Fruit fly (Drosophila melanogaster) whole organism, prepupa: ENCODE measurements around the gene CG31231.

Source experiments
- Blimp-1 ChIP-seq: fragments of 200-800 bp; sonication (Bioruptor generic); optimal IDR thresholded peaks from 3 replicates; lab custom pipeline; 2017; ENCODE audit warnings: missing biosample characterization, missing genetic modification characterization, mild to moderate bottlenecking, moderate library complexity, missing genetic modification reagents
- CG10669 ChIP-seq: fragments of 200-800 bp; sonication (Bioruptor generic); optimal IDR thresholded peaks from 3 replicates; lab custom pipeline; 2018; ENCODE audit warnings: missing biosample characterization, mild to moderate bottlenecking, missing genetic modification characterization, moderate library complexity
- CG11294 ChIP-seq: fragments of 200-800 bp; sonication (Bioruptor generic); IDR thresholded peaks from 2 replicates; pipeline ENCODE4 v1.3.6; 2022; ENCODE audit warnings: missing biosample characterization, missing genetic modification characterization
- CG11762 ChIP-seq: fragments of 200-800 bp; sonication (Bioruptor generic); optimal IDR thresholded peaks from 3 replicates; lab custom pipeline; 2016; ENCODE audit warnings: missing biosample characterization, missing genetic modification characterization; ENCODE audit not compliant: insufficient read depth
- CG11902 ChIP-seq: fragments of 200-800 bp; sonication (Bioruptor generic); optimal IDR thresholded peaks from 3 replicates; lab custom pipeline; 2016; ENCODE audit warnings: missing biosample characterization, missing genetic modification characterization
- CG15336 ChIP-seq: fragments of 200-800 bp; sonication (Bioruptor generic); IDR thresholded peaks from 2 replicates; pipeline ENCODE4 v1.3.6; 2022; ENCODE audit warnings: missing biosample characterization, missing genetic modification characterization
- CG16779 ChIP-seq: fragments of 200-800 bp; sonication (Bioruptor generic); optimal IDR thresholded peaks from 3 replicates; lab custom pipeline; 2017; ENCODE audit warnings: missing biosample characterization, mild to moderate bottlenecking, missing genetic modification characterization
- CG3032 ChIP-seq: fragments of 200-800 bp; optimal IDR thresholded peaks from 2 replicates; lab custom pipeline; 2019; ENCODE audit warnings: missing biosample characterization, mild to moderate bottlenecking, missing genetic modification characterization, moderate library complexity
- CG31627 ChIP-seq: fragments of 200-800 bp; sonication (Bioruptor generic); optimal IDR thresholded peaks from 3 replicates; lab custom pipeline; 2016; ENCODE audit warnings: missing biosample characterization, missing genetic modification characterization
- CG32006 ChIP-seq: fragments of 200-800 bp; sonication (Bioruptor generic); optimal IDR thresholded peaks from 3 replicates; lab custom pipeline; 2017; ENCODE audit warnings: missing biosample characterization, mild to moderate bottlenecking, missing genetic modification characterization
- CG34406 ChIP-seq: fragments of 200-800 bp; sonication (Bioruptor generic); optimal IDR thresholded peaks from 3 replicates; lab custom pipeline; 2016; ENCODE audit warnings: missing biosample characterization, missing genetic modification characterization
- CG3919 ChIP-seq: fragments of 200-800 bp; sonication (Bioruptor generic); optimal IDR thresholded peaks from 3 replicates; lab custom pipeline; 2016; ENCODE audit warnings: missing biosample characterization, missing genetic modification characterization
- CG6163 ChIP-seq: fragments of 200-800 bp; sonication (Bioruptor generic); IDR thresholded peaks from 3 replicates; pipeline ENCODE4 v1.3.6; 2022; ENCODE audit warnings: missing biosample characterization, missing genetic modification characterization
- CG6276 ChIP-seq: fragments of 200-800 bp; sonication (Bioruptor generic); optimal IDR thresholded peaks from 2 replicates; lab custom pipeline; 2017; ENCODE audit warnings: missing biosample characterization, mild to moderate bottlenecking, missing genetic modification characterization
- CG6792 ChIP-seq: fragments of 200-800 bp; sonication (Bioruptor generic); optimal IDR thresholded peaks from 3 replicates; lab custom pipeline; 2016; ENCODE audit warnings: missing biosample characterization, missing genetic modification characterization
- CG6808 ChIP-seq: fragments of 200-800 bp; sonication (Bioruptor generic); optimal IDR thresholded peaks from 3 replicates; lab custom pipeline; 2017; ENCODE audit warnings: missing biosample characterization, missing genetic modification characterization, mild to moderate bottlenecking, moderate library complexity, missing genetic modification reagents
- CG6854 ChIP-seq: fragments of 200-800 bp; sonication (Bioruptor generic); optimal IDR thresholded peaks from 2 replicates; lab custom pipeline; 2017; ENCODE audit warnings: missing biosample characterization, mild to moderate bottlenecking, missing genetic modification characterization
- CG7368 ChIP-seq: fragments of 200-800 bp; sonication (Bioruptor generic); optimal IDR thresholded peaks from 3 replicates; lab custom pipeline; 2016; ENCODE audit warnings: missing biosample characterization, missing genetic modification characterization
- CG8119 ChIP-seq: fragments of 200-800 bp; sonication (Bioruptor generic); IDR thresholded peaks from 3 replicates; pipeline ENCODE4 v1.3.6; 2022; ENCODE audit warnings: missing biosample characterization, missing genetic modification characterization
- CG8319 ChIP-seq: fragments of 200-800 bp; sonication (Bioruptor generic); optimal IDR thresholded peaks from 3 replicates; lab custom pipeline; 2016; ENCODE audit warnings: missing biosample characterization, missing genetic modification characterization
- CG8632 ChIP-seq: fragments of 200-800 bp; sonication (Bioruptor generic); optimal IDR thresholded peaks from 3 replicates; lab custom pipeline; 2016; ENCODE audit warnings: missing biosample characterization, missing genetic modification characterization
- CG9139 ChIP-seq: fragments of 200-800 bp; sonication (Bioruptor generic); optimal IDR thresholded peaks from 3 replicates; lab custom pipeline; 2017; ENCODE audit warnings: missing biosample characterization, mild to moderate bottlenecking, missing genetic modification characterization
- Eip75B ChIP-seq: fragments of 200-800 bp; sonication (Bioruptor generic); optimal IDR thresholded peaks from 3 replicates; lab custom pipeline; 2016; ENCODE audit warnings: missing biosample characterization, missing genetic modification characterization
- Eip78C ChIP-seq: fragments of 200-800 bp; sonication (Bioruptor generic); peaks from one replicate; lab custom pipeline; 2016; ENCODE audit warnings: missing biosample characterization, missing genetic modification characterization
- Ets21C ChIP-seq: fragments of 200-800 bp; sonication (Bioruptor generic); optimal IDR thresholded peaks from 3 replicates; lab custom pipeline; 2016; ENCODE audit warnings: missing biosample characterization, missing genetic modification characterization
- Ets96B ChIP-seq: fragments of 200-800 bp; optimal IDR thresholded peaks from 2 replicates; lab custom pipeline; 2019; ENCODE audit warnings: missing biosample characterization, mild to moderate bottlenecking, missing genetic modification characterization, moderate library complexity
- Gug ChIP-seq: fragments of 200-800 bp; sonication (Bioruptor generic); IDR thresholded peaks from 2 replicates; pipeline ENCODE4 v1.3.6; 2022; ENCODE audit warnings: missing biosample characterization, missing genetic modification characterization
- Hr38 ChIP-seq: sonication (Bioruptor generic); optimal IDR thresholded peaks from 2 replicates; lab custom pipeline; 2016; ENCODE audit warnings: missing biosample characterization, missing genetic modification characterization
- Hr39 ChIP-seq: fragments of 200-800 bp; sonication (Bioruptor generic); optimal IDR thresholded peaks from 2 replicates; lab custom pipeline; 2016; ENCODE audit warnings: missing biosample characterization, missing genetic modification characterization
- Hr4 ChIP-seq: fragments of 200-800 bp; sonication (Bioruptor generic); optimal IDR thresholded peaks from 3 replicates; lab custom pipeline; 2016; ENCODE audit warnings: missing biosample characterization, missing genetic modification characterization
- Lpt ChIP-seq: fragments of 200-800 bp; sonication (Bioruptor generic); optimal IDR thresholded peaks from 3 replicates; lab custom pipeline; 2016; ENCODE audit warnings: missing biosample characterization, missing genetic modification characterization
- Met ChIP-seq: fragments of 200-800 bp; sonication (Bioruptor generic); optimal IDR thresholded peaks from 3 replicates; lab custom pipeline; 2016; ENCODE audit warnings: missing biosample characterization, missing genetic modification characterization
- OdsH ChIP-seq: fragments of 200-800 bp; sonication (Bioruptor generic); optimal IDR thresholded peaks from 3 replicates; lab custom pipeline; 2016; ENCODE audit warnings: missing biosample characterization, missing genetic modification characterization
- Sox102F ChIP-seq: fragments of 200-800 bp; sonication (Bioruptor generic); optimal IDR thresholded peaks from 2 replicates; lab custom pipeline; 2016; ENCODE audit warnings: missing biosample characterization, mild to moderate bottlenecking, missing genetic modification characterization
- Sox14 ChIP-seq: fragments of 200-800 bp; sonication (Bioruptor generic); optimal IDR thresholded peaks from 3 replicates; lab custom pipeline; 2016; ENCODE audit warnings: missing biosample characterization, missing genetic modification characterization
- Sox15 ChIP-seq: fragments of 200-800 bp; sonication (Bioruptor generic); optimal IDR thresholded peaks from 3 replicates; lab custom pipeline; 2016; ENCODE audit warnings: missing biosample characterization, missing genetic modification characterization
- acj6 ChIP-seq: fragments of 200-800 bp; sonication (Bioruptor generic); optimal IDR thresholded peaks from 3 replicates; lab custom pipeline; 2016; ENCODE audit warnings: missing biosample characterization, missing genetic modification characterization
- cyc ChIP-seq: fragments of 200-800 bp; sonication (Bioruptor generic); optimal IDR thresholded peaks from 3 replicates; lab custom pipeline; 2016; ENCODE audit warnings: missing biosample characterization, missing genetic modification characterization
- dac ChIP-seq: fragments of 200-800 bp; sonication (Bioruptor generic); optimal IDR thresholded peaks from 2 replicates; lab custom pipeline; 2017; ENCODE audit warnings: missing biosample characterization, mild to moderate bottlenecking, missing genetic modification characterization
- dsx ChIP-seq: fragments of 200-800 bp; optimal IDR thresholded peaks from 3 replicates; lab custom pipeline; 2019; ENCODE audit warnings: missing biosample characterization, mild to moderate bottlenecking, missing genetic modification characterization, moderate library complexity; ENCODE audit not compliant: poor library complexity, severe bottlenecking
- eg ChIP-seq: fragments of 200-800 bp; sonication (Bioruptor generic); IDR thresholded peaks from 3 replicates; pipeline ENCODE4 v1.3.6; 2022; ENCODE audit warnings: missing biosample characterization, missing genetic modification characterization
- esn ChIP-seq: fragments of 200-800 bp; sonication (Bioruptor generic); optimal IDR thresholded peaks from 2 replicates; lab custom pipeline; 2016; ENCODE audit warnings: missing biosample characterization, mild to moderate bottlenecking, missing genetic modification characterization, moderate library complexity
- fd59A ChIP-seq: fragments of 200-800 bp; sonication (Bioruptor generic); optimal IDR thresholded peaks from 2 replicates; lab custom pipeline; 2017; ENCODE audit warnings: missing biosample characterization, mild to moderate bottlenecking, missing genetic modification characterization, missing genetic modification reagents
- fd85E ChIP-seq: fragments of 200-800 bp; sonication (Bioruptor generic); optimal IDR thresholded peaks from 3 replicates; lab custom pipeline; 2016; ENCODE audit warnings: missing biosample characterization, missing genetic modification characterization
- fkh ChIP-seq: fragments of 200-800 bp; sonication (Bioruptor generic); optimal IDR thresholded peaks from 3 replicates; lab custom pipeline; 2017; ENCODE audit warnings: missing biosample characterization, mild to moderate bottlenecking, missing genetic modification characterization, moderate library complexity
- net ChIP-seq: fragments of 200-800 bp; sonication (Bioruptor generic); optimal IDR thresholded peaks from 3 replicates; lab custom pipeline; 2016; ENCODE audit warnings: missing biosample characterization, missing genetic modification characterization
- salr ChIP-seq, 2 experiments: fragments of 200-800 bp; sonication (Bioruptor generic); optimal IDR thresholded peaks; 3 replicates each; lab custom pipeline; 2016 to 2018; ENCODE audit warnings: missing biosample characterization in 2 of 2, missing genetic modification characterization in 2 of 2, mild to moderate bottlenecking in 1 of 2
- spab ChIP-seq: fragments of 200-800 bp; sonication (Bioruptor generic); optimal IDR thresholded peaks from 2 replicates; lab custom pipeline; 2017; ENCODE audit warnings: missing biosample characterization, mild to moderate bottlenecking, missing genetic modification characterization, missing genetic modification reagents
- ss ChIP-seq, 2 experiments: fragments of 200-800 bp; sonication (Bioruptor generic); optimal IDR thresholded peaks; 2 replicates in 1 of 2; 3 replicates in 1 of 2; lab custom pipeline; 2017 to 2018; ENCODE audit warnings: mild to moderate bottlenecking in 2 of 2, missing biosample characterization in 2 of 2, missing genetic modification characterization in 2 of 2, moderate library complexity in 1 of 2
- svp ChIP-seq: fragments of 200-800 bp; sonication (Bioruptor generic); peaks from one replicate; lab custom pipeline; 2016; ENCODE audit warnings: missing biosample characterization, missing genetic modification characterization
- topi ChIP-seq: fragments of 200-800 bp; sonication (Bioruptor generic); optimal IDR thresholded peaks from 3 replicates; lab custom pipeline; 2016; ENCODE audit warnings: missing biosample characterization, missing genetic modification characterization

CG31231 gene

DNA sequence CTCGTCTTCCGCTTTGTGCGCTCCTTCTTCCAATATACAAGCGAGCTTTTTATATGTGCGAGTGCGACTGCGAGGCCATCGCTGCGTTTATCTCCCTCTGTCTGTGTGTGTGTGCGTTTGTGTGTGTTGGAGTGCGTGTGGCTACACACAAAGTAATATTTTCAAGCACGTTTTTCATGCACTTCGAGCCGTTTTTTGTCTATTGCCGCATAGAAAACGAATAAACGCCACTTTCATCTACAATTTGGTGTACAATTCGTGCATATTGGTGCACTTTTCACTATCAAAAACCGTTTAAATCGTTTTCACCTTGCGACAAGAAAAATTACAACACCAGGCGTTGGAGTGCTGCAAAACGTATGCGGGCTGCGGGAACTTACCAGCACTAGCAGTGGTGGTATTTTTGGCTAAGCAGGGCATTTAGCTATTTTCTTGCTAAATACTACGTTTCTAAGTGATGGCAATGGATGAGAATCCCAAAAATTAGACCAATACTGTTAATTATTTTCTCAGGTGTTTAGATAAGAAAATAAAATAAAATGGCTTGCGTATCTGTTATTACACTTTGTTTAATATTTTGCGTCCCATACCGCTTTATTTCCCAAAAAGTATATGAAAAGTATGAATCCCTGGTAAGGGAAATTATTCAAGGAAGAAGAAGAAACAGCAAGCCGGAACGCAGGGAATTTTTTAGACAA, 6.1 kb upstream of the CG31231 start, which contains the start of the genes CG31224 and CstF64:
CG31224 (minus strand) TSS at position 365 of the 698 bp plus-strand sequence.
CstF64 (plus strand) TSS at position 674 of the 698 bp plus-strand sequence.
- TF ChIP-seq dac (GFP tag; lab: Kevin White, UChicago): peak; percentile 45
- TF ChIP-seq dsx (GFP tag; lab: Kevin White, UChicago): peak; percentile 49
- TF ChIP-seq Eip78C (GFP tag; lab: Kevin White, UChicago): peak; percentile 93
- peak; percentile 83 for TF ChIP-seq topi
- peak; percentile 69 for TF ChIP-seq CG34406 (GFP tag; lab: Kevin White, UChicago)
- peak; percentile 64 for TF ChIP-seq CG8632 (GFP tag; lab: Kevin White, UChicago)
- no peak for TF ChIP-seq CG6276 (GFP tag; lab: Kevin White, UChicago)
- TF ChIP-seq CG11294 (GFP tag; lab: Robert Waterston, UW): peak; percentile 68; the same call in 1 of the 2 replicates
- TF ChIP-seq CG6854 (GFP tag; lab: Kevin White, UChicago): peak; percentile 15
- TF ChIP-seq Sox15 (GFP tag; lab: Kevin White, UChicago): peak; percentile 73
- peak; percentile 87 for TF ChIP-seq svp
- no peak for TF ChIP-seq spab (GFP tag; lab: Kevin White, UChicago)
- TF ChIP-seq CG11902: peak; percentile 70
- TF ChIP-seq CG10669: no peak
- peak; percentile 76 for TF ChIP-seq CG8319 (GFP tag; lab: Kevin White, UChicago)
- peak; percentile 86 for TF ChIP-seq Sox14
- TF ChIP-seq acj6: peak; percentile 80
- peak; percentile 89 for TF ChIP-seq CG31627 (GFP tag; lab: Kevin White, UChicago)
- peak; percentile 73 for TF ChIP-seq Ets21C (GFP tag; lab: Kevin White, UChicago)
- TF ChIP-seq Hr4 (GFP tag; lab: Kevin White, UChicago): peak; percentile 84
- peak; percentile 83 for TF ChIP-seq CG3919 (GFP tag; lab: Kevin White, UChicago)
- TF ChIP-seq CG15336: peak; percentile 59
- peak; percentile 67 for TF ChIP-seq Gug (GFP tag; lab: Robert Waterston, UW)
- no peak for TF ChIP-seq CG9139 (GFP tag; lab: Kevin White, UChicago)
- TF ChIP-seq CG3032 (tag; lab: Kevin White, UChicago): peak; percentile 79
- peak; percentile 83 for TF ChIP-seq Met (GFP tag; lab: Kevin White, UChicago)
- TF ChIP-seq Blimp-1 (GFP tag; lab: Kevin White, UChicago): no peak
- TF ChIP-seq CG6808 (GFP tag; lab: Kevin White, UChicago): no peak
- no peak for TF ChIP-seq Hr38
- TF ChIP-seq CG6163 (GFP tag; lab: Robert Waterston, UW): peak; percentile 75
- TF ChIP-seq fd85E (GFP tag; lab: Kevin White, UChicago): peak; percentile 40
- peak; percentile 70 for TF ChIP-seq Ets96B (tag; lab: Kevin White, UChicago)
- peak; percentile 77 for TF ChIP-seq CG32006
- TF ChIP-seq net (GFP tag; lab: Kevin White, UChicago): peak; percentile 75
- TF ChIP-seq CG16779 (tag; lab: Kevin White, UChicago): no peak
- peak; percentile 55 for TF ChIP-seq Lpt (GFP tag; lab: Kevin White, UChicago)
- TF ChIP-seq CG6792 (GFP tag; lab: Kevin White, UChicago): peak; percentile 75
- peak; percentile 76 for TF ChIP-seq eg (GFP tag; lab: Robert Waterston, UW)
- TF ChIP-seq fkh (GFP tag; lab: Kevin White, UChicago): no peak
- peak; percentile 88 for TF ChIP-seq cyc (GFP tag; lab: Kevin White, UChicago)
- TF ChIP-seq Eip75B (GFP tag; lab: Kevin White, UChicago): peak; percentile 78
- TF ChIP-seq salr (GFP tag; optimal IDR thresholded peaks at IDR 0.05; lab: Kevin White, UChicago): peak in 1 of 2 experiments; percentile 44
- TF ChIP-seq OdsH: peak; percentile 82
- TF ChIP-seq fd59A (GFP tag; lab: Kevin White, UChicago): peak; percentile 54
- no peak for TF ChIP-seq Sox102F
- peak in 1 of 2 experiments; percentile 65 for TF ChIP-seq ss (GFP tag; optimal IDR thresholded peaks at IDR 0.05; lab: Kevin White, UChicago)
- peak; percentile 89 for TF ChIP-seq Hr39 (GFP tag; lab: Kevin White, UChicago)
- TF ChIP-seq CG7368 (GFP tag; lab: Kevin White, UChicago): peak; percentile 66
- peak; percentile 77 for TF ChIP-seq CG8119 (GFP tag; lab: Robert Waterston, UW)
- TF ChIP-seq CG11762 (GFP tag; lab: Kevin White, UChicago): peak; percentile 37
- TF ChIP-seq esn (GFP tag; lab: Kevin White, UChicago): peak; percentile 86
